Worm (Caenorhabditis elegans): ENCODE measurements around the gene nhr-96.

Gene nhr-96

ce11 chrV:2228781-2229180 is 4.5 kb upstream of the nhr-96 start, which contains the start of gene nhr-126:
Gene nhr-126 (plus strand): TSS chrV:2229081.
- no peak for TF ChIP-seq elt-1 (tag; optimal IDR thresholded peaks at IDR 0.05)
- no peak for TF ChIP-seq mdl-1 (tag; optimal IDR thresholded peaks at IDR 0.05)
- TF ChIP-seq nhr-237 (tag; optimal IDR thresholded peaks at IDR 0.05) = no peak
- no peak for TF ChIP-seq nhr-67 (tag; optimal IDR thresholded peaks at IDR 0.05)
- no peak for TF ChIP-seq fkh-10 (GFP tag; optimal IDR thresholded peaks at IDR 0.05)
- no peak for TF ChIP-seq elt-2 (tag; optimal IDR thresholded peaks at IDR 0.05)
- TF ChIP-seq egl-27 (tag; optimal IDR thresholded peaks at IDR 0.05) = no peak
- no peak for TF ChIP-seq elt-3 (tag; optimal IDR thresholded peaks at IDR 0.05)
- no peak for TF ChIP-seq ceh-9 (tag; optimal IDR thresholded peaks at IDR 0.05)
- no peak for TF ChIP-seq eor-1 (tag; optimal IDR thresholded peaks at IDR 0.05)
- no peak for TF ChIP-seq mml-1 (tag; optimal IDR thresholded peaks at IDR 0.05)
- no peak for TF ChIP-seq nhr-28 (tag; optimal IDR thresholded peaks at IDR 0.05)
- TF ChIP-seq daf-12 (tag; optimal IDR thresholded peaks at IDR 0.05) = no peak
- TF ChIP-seq sea-2 (GFP tag; optimal IDR thresholded peaks at IDR 0.05) = no peak
- no peak for TF ChIP-seq nhr-25 (tag; optimal IDR thresholded peaks at IDR 0.05)
- no peak for TF ChIP-seq egl-5 (tag; optimal IDR thresholded peaks at IDR 0.05)

ce11 chrV:2230912-2231311 is 2.4 kb upstream of the nhr-96 start, which contains the start of gene nhr-134:
Gene nhr-134 (plus strand): TSS chrV:2231223.
- TF ChIP-seq lsy-12 (tag; optimal IDR thresholded peaks at IDR 0.05) (no peak), aly-2 (tag; optimal IDR thresholded peaks at IDR 0.05) (no peak), pha-4 (tag; optimal IDR thresholded peaks at IDR 0.05) (peak; percentile 63), elt-2 (tag; optimal IDR thresholded peaks at IDR 0.05) (peak; percentile 53), snpc-4 (tag; optimal IDR thresholded peaks at IDR 0.05) (peak; percentile 34), egl-27 (tag; optimal IDR thresholded peaks at IDR 0.05) (no peak)

- no peak for TF ChIP-seq lsy-12 (tag; optimal IDR thresholded peaks at IDR 0.05)
- TF ChIP-seq mml-1 (tag; optimal IDR thresholded peaks at IDR 0.05) = no peak
- no peak for TF ChIP-seq ztf-11 (tag; optimal IDR thresholded peaks at IDR 0.05)
- peak; percentile 63 for TF ChIP-seq pqm-1 (tag; optimal IDR thresholded peaks at IDR 0.05)
- TF ChIP-seq egl-27 (tag; optimal IDR thresholded peaks at IDR 0.05) = no peak
- peak; percentile 47 for TF ChIP-seq hmg-11 (tag; optimal IDR thresholded peaks at IDR 0.05)
- TF ChIP-seq ZK546.5 (tag; optimal IDR thresholded peaks at IDR 0.05) = no peak
- no peak for TF ChIP-seq nhr-237 (tag; optimal IDR thresholded peaks at IDR 0.05)
- peak; percentile 25 for TF ChIP-seq jun-1 (tag; optimal IDR thresholded peaks at IDR 0.05)
- TF ChIP-seq nhr-77 (tag; optimal IDR thresholded peaks at IDR 0.05) = no peak
- no peak for TF ChIP-seq ceh-9 (tag; optimal IDR thresholded peaks at IDR 0.05)
- peak; percentile 39 for TF ChIP-seq pha-4 (tag; optimal IDR thresholded peaks at IDR 0.05)
- TF ChIP-seq elt-1 (tag; optimal IDR thresholded peaks at IDR 0.05) = no peak
- no peak for TF ChIP-seq zag-1 (tag; optimal IDR thresholded peaks at IDR 0.05)
- no peak for TF ChIP-seq eor-1 (tag; optimal IDR thresholded peaks at IDR 0.05)
- no peak for TF ChIP-seq unc-62 (GFP tag; optimal IDR thresholded peaks at IDR 0.05)
- TF ChIP-seq nhr-23 (tag; optimal IDR thresholded peaks at IDR 0.05) = no peak
- TF ChIP-seq nfya-1 (tag; optimal IDR thresholded peaks at IDR 0.05; ENCODE audit: insufficient read depth) = peak; percentile 38
- no peak for TF ChIP-seq nhr-11 (tag; optimal IDR thresholded peaks at IDR 0.05)
- peak; percentile 43 for TF ChIP-seq elt-2 (tag; optimal IDR thresholded peaks at IDR 0.05)
- no peak for TF ChIP-seq nhr-43 (tag; optimal IDR thresholded peaks at IDR 0.05; ENCODE audit: poor library complexity, severe bottlenecking)
Measured at ce11 chrV:2235848-2236247, 2.6 kb downstream of the nhr-96 start, which contains the start of gene cyp-33C4. Gene cyp-33C4 (plus strand): TSS chrV:2236140.

DNA sequence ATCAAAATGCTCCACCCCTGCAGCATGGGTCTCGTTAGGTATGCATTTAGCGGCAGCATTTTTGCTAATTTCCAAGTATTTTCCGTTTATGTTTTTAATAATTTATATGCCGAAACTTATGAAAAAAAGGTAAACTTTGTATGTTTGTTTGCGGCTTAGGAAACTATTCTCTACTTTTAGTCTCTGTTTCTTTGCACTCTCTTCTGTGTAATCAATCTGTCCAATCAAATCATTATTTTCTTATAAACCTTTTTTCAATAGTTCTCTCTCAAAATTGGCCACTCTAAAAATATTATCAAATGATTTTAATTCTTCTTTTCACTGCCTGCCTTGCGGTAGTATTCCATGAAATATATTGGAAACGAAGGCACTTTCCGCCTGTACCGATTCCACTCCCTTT is 4.7 kb downstream of the nhr-96 start:
- TF ChIP-seq nfya-1 (tag; optimal IDR thresholded peaks at IDR 0.05; ENCODE audit: insufficient read depth) (no peak), pqm-1 (tag; optimal IDR thresholded peaks at IDR 0.05) (peak; percentile 8), pha-4 (tag; optimal IDR thresholded peaks at IDR 0.05) (peak; percentile 57), fos-1 (tag; optimal IDR thresholded peaks at IDR 0.05) (no peak), nhr-28 (tag; optimal IDR thresholded peaks at IDR 0.05) (no peak), lin-15B (tag; optimal IDR thresholded peaks at IDR 0.05) (no peak), elt-2 (tag; optimal IDR thresholded peaks at IDR 0.05) (peak; percentile 26), nhr-11 (tag; optimal IDR thresholded peaks at IDR 0.05) (no peak), aly-2 (tag; optimal IDR thresholded peaks at IDR 0.05) (no peak)

DNA sequence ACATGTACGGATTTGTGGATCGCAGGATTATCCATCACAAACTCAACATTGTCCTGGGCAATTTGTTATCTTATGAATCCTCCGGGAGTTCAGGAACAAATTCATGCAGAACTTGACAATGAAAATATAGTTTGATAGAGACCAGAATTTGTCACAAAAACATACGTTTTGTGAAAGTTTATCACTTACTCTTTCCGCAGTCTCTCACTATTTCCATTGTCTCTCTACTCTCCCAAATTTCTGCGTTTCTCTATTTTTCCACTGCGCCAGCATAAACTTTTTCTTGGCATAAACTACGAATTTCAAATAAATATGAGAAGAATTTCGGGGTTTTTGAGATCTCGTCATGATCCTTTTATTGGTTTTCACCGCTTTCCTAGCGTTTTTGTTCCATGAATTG is 9.4 kb downstream of the nhr-96 start, which contains the start of gene cyp-33C3:
Gene cyp-33C3 (plus strand): TSS at position 149 of the 400 bp plus-strand sequence.
- TF ChIP-seq unc-39 (tag; optimal IDR thresholded peaks at IDR 0.05) = no peak
- peak; percentile 18 for TF ChIP-seq elt-2 (tag; optimal IDR thresholded peaks at IDR 0.05)
- TF ChIP-seq ama-1 (optimal IDR thresholded peaks at IDR 0.05) = no peak

Data from whole organism, L3 larva.